Worm (Caenorhabditis elegans): Measurements from ENCODE around the gene F02A9.1.

Gene F02A9.1

DNA sequence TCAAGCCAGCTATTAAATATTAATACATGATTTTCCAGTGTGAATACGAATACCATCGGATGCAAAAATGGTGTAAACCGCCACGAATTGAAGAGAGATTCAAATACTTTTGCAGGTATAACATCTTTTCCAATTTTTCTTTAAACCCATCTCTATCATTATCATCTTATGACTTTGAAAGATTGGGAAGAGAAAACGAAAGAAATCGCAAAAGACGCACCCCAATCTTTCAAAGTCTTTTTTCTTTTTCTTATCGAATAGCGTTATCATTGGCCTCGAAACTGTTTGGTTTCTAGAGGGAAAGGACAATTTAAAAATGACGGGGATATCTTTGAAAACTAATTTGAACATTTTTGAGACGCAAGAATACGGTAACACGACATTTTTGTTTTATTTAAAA, 28.0 kb upstream of the F02A9.1 start:
- TF ChIP-seq egl-5 (tag; optimal IDR thresholded peaks at IDR 0.05) (no peak), hmg-11 (tag; optimal IDR thresholded peaks at IDR 0.05) (no peak), lin-39 (tag; optimal IDR thresholded peaks at IDR 0.05) (no peak), pha-4 (tag; optimal IDR thresholded peaks at IDR 0.05) (no peak), R02D3.7 (tag; optimal IDR thresholded peaks at IDR 0.05) (no peak), nhr-76 (tag; optimal IDR thresholded peaks at IDR 0.05) (no peak), nhr-28 (tag; optimal IDR thresholded peaks at IDR 0.05) (no peak), egl-27 (tag; optimal IDR thresholded peaks at IDR 0.05) (no peak), unc-39 (tag; optimal IDR thresholded peaks at IDR 0.05) (no peak), nhr-11 (tag; optimal IDR thresholded peaks at IDR 0.05) (no peak), nfya-1 (tag; optimal IDR thresholded peaks at IDR 0.05; ENCODE audit: insufficient read depth) (no peak), lsy-12 (tag; optimal IDR thresholded peaks at IDR 0.05) (no peak), nhr-23 (tag; optimal IDR thresholded peaks at IDR 0.05) (no peak)

- TF ChIP-seq nhr-43 (tag; optimal IDR thresholded peaks at IDR 0.05; ENCODE audit: poor library complexity, severe bottlenecking), result peak; percentile 24
- peak; percentile 9 for TF ChIP-seq nhr-25 (tag; optimal IDR thresholded peaks at IDR 0.05)
- peak; percentile 19 for TF ChIP-seq lin-39 (tag; optimal IDR thresholded peaks at IDR 0.05)
- peak; percentile 26 for TF ChIP-seq pqm-1 (tag; optimal IDR thresholded peaks at IDR 0.05)
- TF ChIP-seq elt-2 (tag; optimal IDR thresholded peaks at IDR 0.05), result peak; percentile 34
- peak; percentile 17 for TF ChIP-seq skn-1 (tag; optimal IDR thresholded peaks at IDR 0.05)
- TF ChIP-seq hmg-11 (tag; optimal IDR thresholded peaks at IDR 0.05), result no peak
- peak; percentile 15 for TF ChIP-seq lsy-12 (tag; optimal IDR thresholded peaks at IDR 0.05)
- TF ChIP-seq ama-1 (optimal IDR thresholded peaks at IDR 0.05), result peak; percentile 30
- TF ChIP-seq sea-2 (GFP tag; optimal IDR thresholded peaks at IDR 0.05), result no peak
- TF ChIP-seq nhr-23 (tag; optimal IDR thresholded peaks at IDR 0.05), result no peak
Measured at ce11 chrIII:9104060-9104459, 26.5 kb upstream of the F02A9.1 start.

DNA sequence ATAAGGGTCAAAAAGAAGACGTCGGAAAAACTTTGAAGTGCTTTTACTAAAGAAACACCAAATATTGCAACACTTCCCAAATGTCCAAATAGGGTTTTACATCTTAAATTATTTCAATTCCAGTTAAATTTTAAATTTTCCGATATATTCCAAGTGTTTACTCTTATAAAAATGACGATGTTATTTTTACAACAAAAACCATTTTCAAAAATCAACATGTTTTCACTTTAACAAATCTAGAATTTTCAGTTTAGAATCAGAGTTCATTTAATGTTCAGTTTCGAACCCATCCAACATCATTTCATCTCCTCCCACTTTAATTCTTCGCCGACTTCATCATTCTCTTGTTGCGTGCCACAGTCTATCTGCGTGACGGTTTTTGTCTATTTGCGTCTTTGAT, 26.0 kb upstream of the F02A9.1 start, which contains the start of gene dos-1:
Gene dos-1, plus strand, starts transcription at position 301 of the 400 bp plus-strand sequence.
- TF ChIP-seq mdl-1 (tag; optimal IDR thresholded peaks at IDR 0.05) (no peak), egl-5 (tag; optimal IDR thresholded peaks at IDR 0.05) (no peak), nhr-77 (tag; optimal IDR thresholded peaks at IDR 0.05) (no peak), pqm-1 (tag; optimal IDR thresholded peaks at IDR 0.05) (no peak), jun-1 (tag; optimal IDR thresholded peaks at IDR 0.05) (no peak), hmg-11 (tag; optimal IDR thresholded peaks at IDR 0.05) (no peak), zag-1 (tag; optimal IDR thresholded peaks at IDR 0.05) (no peak), lsy-12 (tag; optimal IDR thresholded peaks at IDR 0.05) (no peak), ceh-16 (tag; optimal IDR thresholded peaks at IDR 0.05) (no peak), fkh-2 (tag; optimal IDR thresholded peaks at IDR 0.05) (no peak), lin-39 (tag; optimal IDR thresholded peaks at IDR 0.05) (no peak)

DNA sequence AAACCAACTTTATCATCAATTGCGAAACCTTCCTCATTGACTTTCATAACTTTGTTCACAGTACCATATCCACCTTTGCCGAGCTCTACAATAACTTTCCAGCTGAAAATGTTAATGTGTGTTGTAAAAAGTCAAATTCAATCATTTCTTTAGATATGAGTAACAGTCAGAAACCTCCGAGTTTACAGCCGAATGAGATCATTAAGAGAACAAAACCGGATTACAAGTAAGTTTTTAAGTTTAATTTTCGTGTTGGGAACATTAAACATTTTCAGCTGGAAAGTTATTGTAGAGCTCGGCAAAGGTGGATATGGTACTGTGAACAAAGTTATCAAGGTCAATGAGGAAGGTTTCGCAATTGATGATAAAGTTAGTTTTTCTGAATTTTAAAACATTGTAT, 23.6 kb upstream of the F02A9.1 start, which contains the start of gene ZK507.1:
Gene ZK507.1, minus strand, starts transcription at position 101 of the 400 bp plus-strand sequence.
- TF ChIP-seq nhr-43 (tag; optimal IDR thresholded peaks at IDR 0.05; ENCODE audit: poor library complexity, severe bottlenecking), result no peak
- no peak for TF ChIP-seq fos-1 (tag; optimal IDR thresholded peaks at IDR 0.05)
- no peak for TF ChIP-seq nhr-76 (tag; optimal IDR thresholded peaks at IDR 0.05)

ce11 chrIII:9091392-9092291, 14.0 kb upstream of the F02A9.1 start, which contains the start of gene glp-1:
Gene glp-1 (plus strand): TSS chrIII:9092241.
- TF ChIP-seq nhr-76 (tag; optimal IDR thresholded peaks at IDR 0.05), result no peak
- no peak for TF ChIP-seq skn-1 (tag; optimal IDR thresholded peaks at IDR 0.05)
- no peak for TF ChIP-seq nhr-28 (tag; optimal IDR thresholded peaks at IDR 0.05)
- no peak for TF ChIP-seq unc-39 (tag; optimal IDR thresholded peaks at IDR 0.05)
- no peak for TF ChIP-seq sea-2 (GFP tag; optimal IDR thresholded peaks at IDR 0.05)
- TF ChIP-seq R02D3.7 (tag; optimal IDR thresholded peaks at IDR 0.05), result no peak
- peak; percentile 68 for TF ChIP-seq egl-5 (tag; optimal IDR thresholded peaks at IDR 0.05)
- TF ChIP-seq ZK546.5 (tag; optimal IDR thresholded peaks at IDR 0.05), result no peak
- no peak for TF ChIP-seq elt-2 (tag; optimal IDR thresholded peaks at IDR 0.05)

DNA sequence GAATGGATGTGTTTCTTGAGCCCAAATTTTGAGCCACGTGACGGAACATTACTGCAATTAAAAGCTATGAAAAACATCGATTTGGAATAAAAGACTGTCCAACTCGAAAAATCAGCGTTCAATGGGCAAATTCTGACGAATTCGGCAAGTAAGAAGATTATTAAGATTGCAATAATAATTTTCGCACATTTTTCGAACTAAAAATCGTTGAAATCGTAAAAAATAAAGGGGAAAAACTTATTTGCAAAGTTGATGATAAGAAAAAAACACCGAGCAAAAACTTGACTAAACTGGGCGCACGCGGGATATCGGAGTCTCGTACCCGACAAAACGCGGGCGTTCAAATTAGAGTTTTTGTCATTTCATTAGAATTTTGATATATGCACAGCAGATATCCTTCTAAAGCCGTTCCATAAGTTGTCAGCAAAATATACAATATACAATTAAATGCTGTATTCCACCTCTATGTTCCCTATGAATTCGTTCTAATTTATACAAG, 11.8 kb upstream of the F02A9.1 start, which contains the start of the genes mccc-2 and mrpl-44:
Gene mccc-2, minus strand, starts transcription at position 51 of the 499 bp plus-strand sequence.
Gene mrpl-44, minus strand, starts transcription at position 51 of the 499 bp plus-strand sequence.
- no peak for TF ChIP-seq nhr-67 (tag; optimal IDR thresholded peaks at IDR 0.05)
- peak; percentile 45 for TF ChIP-seq lin-15B (tag; optimal IDR thresholded peaks at IDR 0.05)
